Fruit fly (Drosophila melanogaster): ENCODE data around the gene Frq2.

DNA sequence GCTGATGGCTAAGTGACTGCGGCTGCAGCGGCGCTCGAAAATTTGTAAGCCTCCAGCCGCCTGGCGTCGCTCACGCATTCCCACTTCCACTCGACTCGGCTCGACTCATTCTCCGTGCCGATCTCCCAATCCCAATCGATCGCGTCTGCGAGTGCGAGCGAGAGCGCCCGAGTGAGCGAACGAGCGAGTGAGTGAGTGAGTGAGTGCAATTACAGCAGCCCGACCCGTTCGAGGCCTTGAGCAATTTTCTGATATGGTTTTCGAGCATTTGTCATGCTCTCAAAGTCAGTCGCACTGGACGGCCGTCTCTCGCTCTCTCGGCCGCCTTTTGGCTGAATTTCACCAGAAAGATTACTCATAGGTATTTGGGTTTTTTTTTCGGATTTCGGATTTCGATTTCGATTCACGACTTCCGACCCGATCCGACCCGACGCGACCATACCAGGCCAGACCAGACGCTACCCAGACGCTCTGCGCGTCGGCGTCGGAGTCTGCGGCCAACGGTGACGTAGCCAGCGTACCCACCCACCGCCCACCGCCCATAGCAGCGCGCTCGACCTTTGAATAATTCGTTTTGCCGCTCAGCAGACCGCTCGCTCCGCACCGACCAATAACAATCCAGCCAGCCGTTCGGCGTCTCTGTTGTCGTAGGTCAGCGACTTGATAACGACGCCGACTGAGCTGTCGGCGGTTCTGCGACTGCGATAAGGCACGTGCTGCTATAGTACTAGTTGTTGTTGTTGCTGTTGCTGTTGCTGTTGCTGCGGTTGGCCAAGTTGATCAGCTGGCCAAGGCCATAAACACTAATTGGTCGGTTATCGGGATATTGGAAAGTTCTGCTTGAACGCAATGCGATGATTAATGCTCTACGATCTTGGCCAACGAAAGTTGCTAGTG is 66.2 kb downstream of the Frq2 start:
- no peak for TF ChIP-seq CG8478 (optimal IDR thresholded peaks at IDR 0.05)
- no peak for TF ChIP-seq CTCF (optimal IDR thresholded peaks at IDR 0.05)
